Worm (Caenorhabditis elegans): Measurements from ENCODE around the gene K11H12.7.

DNA sequence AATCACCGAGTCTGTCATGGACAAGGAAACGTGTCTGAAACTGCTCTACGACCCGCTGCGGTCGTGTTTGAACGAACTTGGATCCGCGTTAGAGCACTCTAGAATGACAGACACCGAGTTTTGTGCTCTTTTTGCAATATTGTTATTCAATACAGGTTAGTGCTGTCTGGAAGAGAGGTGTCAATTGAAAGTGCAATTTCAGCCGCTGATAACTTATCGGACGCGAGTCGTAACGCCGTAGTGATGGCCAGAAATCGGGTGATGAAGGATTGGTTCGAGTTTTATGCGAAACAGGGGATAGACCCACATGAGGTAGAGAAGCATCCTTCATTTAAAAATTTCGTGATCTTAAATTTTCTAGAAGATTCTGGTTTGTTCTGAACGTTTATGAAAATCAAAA is 33.5 kb upstream of the K11H12.7 start:
- TF ChIP-seq snpc-4 (tag; optimal IDR thresholded peaks at IDR 0.05): no peak
- TF ChIP-seq egl-27 (tag; optimal IDR thresholded peaks at IDR 0.05): no peak
- TF ChIP-seq ZK546.5 (tag; optimal IDR thresholded peaks at IDR 0.05): no peak
- no peak for TF ChIP-seq dpl-1 (GFP tag; optimal IDR thresholded peaks at IDR 0.05)
- no peak for TF ChIP-seq pha-4 (GFP tag; IDR thresholded peaks at IDR 0.05)
- no peak for TF ChIP-seq pha-4 (tag; optimal IDR thresholded peaks at IDR 0.05)
- no peak for TF ChIP-seq nhr-77 (tag; optimal IDR thresholded peaks at IDR 0.05)
- no peak for TF ChIP-seq mdl-1 (tag; optimal IDR thresholded peaks at IDR 0.05)
- TF ChIP-seq nhr-11 (tag; optimal IDR thresholded peaks at IDR 0.05): no peak
- no peak for TF ChIP-seq nhr-102 (tag; optimal IDR thresholded peaks at IDR 0.05)

All from whole organism, L4 larva.